Worm (Caenorhabditis elegans): ENCODE measurements around the gene Y94H6A.10.
"Not testable (repeated sequence)": the region's sequence is repeated elsewhere in the genome, so short reads cannot be mapped to it uniquely, and the experiment has no call there.

The Y94H6A.10 gene

DNA sequence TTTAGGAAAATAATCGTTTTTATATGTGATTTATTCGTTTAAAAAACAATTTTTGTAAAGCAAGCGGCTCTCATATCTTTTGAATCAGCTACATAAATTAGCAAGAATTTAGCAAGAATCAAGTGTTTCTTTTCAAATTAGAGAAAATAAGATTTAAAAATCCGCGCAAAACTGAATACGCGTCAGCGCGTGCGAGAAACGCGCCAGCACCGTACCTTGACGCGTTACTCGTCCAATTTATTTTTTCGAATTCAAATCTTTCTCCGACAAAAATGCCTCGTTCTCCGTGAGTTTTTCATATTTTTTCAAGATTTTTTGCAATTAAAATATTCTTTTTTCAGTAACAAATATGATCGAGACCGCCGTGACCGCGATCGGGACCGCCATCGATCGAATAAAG is 34.2 kb downstream of the Y94H6A.10 start, which contains the start of gene Y94H6A.3:
TSS of gene Y94H6A.3 (plus strand) at position 232 of the 400 bp plus-strand sequence.
- no peak for TF ChIP-seq drap-1 (GFP tag; optimal IDR thresholded peaks at IDR 0.05)
- TF ChIP-seq elt-3 (tag; optimal IDR thresholded peaks at IDR 0.05) = no peak
- peak; percentile 73 for TF ChIP-seq nhr-237 (tag; optimal IDR thresholded peaks at IDR 0.05)
- TF ChIP-seq sptf-1 (tag; optimal IDR thresholded peaks at IDR 0.05) = peak; percentile 9
- TF ChIP-seq bed-3 (GFP tag; optimal IDR thresholded peaks at IDR 0.05) = no peak
- TF ChIP-seq cnd-1 (tag; optimal IDR thresholded peaks at IDR 0.05) = peak; percentile 37
- no peak for TF ChIP-seq snpc-4 (tag; optimal IDR thresholded peaks at IDR 0.05)
- TF ChIP-seq ztf-11 (tag; optimal IDR thresholded peaks at IDR 0.05) = no peak
- no peak for TF ChIP-seq nhr-28 (tag; optimal IDR thresholded peaks at IDR 0.05)
- TF ChIP-seq M03D4.4 (tag; optimal IDR thresholded peaks at IDR 0.05) = no peak
- no peak for TF ChIP-seq ham-2 (GFP tag; optimal IDR thresholded peaks at IDR 0.05)
- TF ChIP-seq nhr-76 (tag; optimal IDR thresholded peaks at IDR 0.05) = no peak
- no peak for TF ChIP-seq elt-1 (tag; optimal IDR thresholded peaks at IDR 0.05; ENCODE audit: borderline replicate concordance, insufficient read depth)
- TF ChIP-seq ceh-39 (tag; optimal IDR thresholded peaks at IDR 0.05) = peak; percentile 4
- TF ChIP-seq sem-2 (GFP tag; optimal IDR thresholded peaks at IDR 0.05) = no peak
- TF ChIP-seq mls-2 (tag; optimal IDR thresholded peaks at IDR 0.05) = no peak
- TF ChIP-seq lin-13 (tag; optimal IDR thresholded peaks at IDR 0.05) = peak; percentile 96
- no peak for TF ChIP-seq nhr-12 (tag; optimal IDR thresholded peaks at IDR 0.05)
- TF ChIP-seq flh-1 (GFP tag; optimal IDR thresholded peaks at IDR 0.05) = no peak
- no peak for TF ChIP-seq blmp-1 (tag; optimal IDR thresholded peaks at IDR 0.05)
- no peak for TF ChIP-seq ceh-43 (GFP tag; optimal IDR thresholded peaks at IDR 0.05)
- TF ChIP-seq unc-62 (GFP tag; optimal IDR thresholded peaks at IDR 0.05) = peak; percentile 4
- no peak for TF ChIP-seq unc-39 (tag; optimal IDR thresholded peaks at IDR 0.05)
- peak; percentile 43 for TF ChIP-seq hlh-1 (tag; optimal IDR thresholded peaks at IDR 0.05)
- no peak for TF ChIP-seq ceh-83 (GFP tag; optimal IDR thresholded peaks at IDR 0.05)
- no peak for TF ChIP-seq zip-8 (tag; optimal IDR thresholded peaks at IDR 0.05)
- TF ChIP-seq nhr-2 (tag; optimal IDR thresholded peaks at IDR 0.05) = peak; percentile 12
- TF ChIP-seq ces-1 (GFP tag; optimal IDR thresholded peaks at IDR 0.05) = peak; percentile 78
- TF ChIP-seq mab-5 (tag; optimal IDR thresholded peaks at IDR 0.05) = no peak
- no peak for TF ChIP-seq unc-120 (tag; optimal IDR thresholded peaks at IDR 0.05; ENCODE audit: poor library complexity, severe bottlenecking)
- TF ChIP-seq lsy-2 (tag; optimal IDR thresholded peaks at IDR 0.05) = peak; percentile 83
- TF ChIP-seq mep-1 (tag; optimal IDR thresholded peaks at IDR 0.05) = peak; percentile 92
- TF ChIP-seq tbx-8 (GFP tag; optimal IDR thresholded peaks at IDR 0.05) = no peak
- no peak for TF ChIP-seq lin-32 (GFP tag; optimal IDR thresholded peaks at IDR 0.05)
- peak; percentile 88 for TF ChIP-seq pha-4 (tag; optimal IDR thresholded peaks at IDR 0.05)

ce11 chrIV:2674915-2675314 is 35.6 kb downstream of the Y94H6A.10 start, which contains the start of gene gpx-4:
Gene gpx-4, minus strand, starts transcription at chrIV:2675015.
- TF ChIP-seq drap-1 (GFP tag; optimal IDR thresholded peaks at IDR 0.05); sem-2 (GFP tag; optimal IDR thresholded peaks at IDR 0.05); elt-3 (tag; optimal IDR thresholded peaks at IDR 0.05): not testable (repeated sequence)

ce11 chrIV:2670664-2671063 is 39.8 kb downstream of the Y94H6A.10 start:
- TF ChIP-seq ztf-11 (tag; optimal IDR thresholded peaks at IDR 0.05) (no peak), ham-2 (GFP tag; optimal IDR thresholded peaks at IDR 0.05) (no peak), M03D4.4 (tag; optimal IDR thresholded peaks at IDR 0.05) (no peak), tbx-8 (GFP tag; optimal IDR thresholded peaks at IDR 0.05) (no peak), ces-1 (GFP tag; optimal IDR thresholded peaks at IDR 0.05) (no peak), sptf-1 (tag; optimal IDR thresholded peaks at IDR 0.05) (no peak), ceh-39 (tag; optimal IDR thresholded peaks at IDR 0.05) (no peak), ceh-43 (GFP tag; optimal IDR thresholded peaks at IDR 0.05) (no peak), nhr-28 (tag; optimal IDR thresholded peaks at IDR 0.05) (no peak), sem-2 (GFP tag; optimal IDR thresholded peaks at IDR 0.05) (no peak), cnd-1 (tag; optimal IDR thresholded peaks at IDR 0.05) (no peak), elt-1 (tag; optimal IDR thresholded peaks at IDR 0.05; ENCODE audit: borderline replicate concordance, insufficient read depth) (no peak), snpc-4 (tag; optimal IDR thresholded peaks at IDR 0.05) (no peak), mls-2 (tag; optimal IDR thresholded peaks at IDR 0.05) (no peak), nhr-237 (tag; optimal IDR thresholded peaks at IDR 0.05) (no peak), unc-39 (tag; optimal IDR thresholded peaks at IDR 0.05) (no peak)
